Worm (Caenorhabditis elegans) whole organism, late embryonic: Measurements from ENCODE around the gene sru-17.

Source experiments
- ceh-2 ChIP-seq: sonication (generic microtip); optimal IDR thresholded peaks from 2 replicates; lab custom pipeline; 2016; ENCODE audit warnings: missing genotype, missing genetic modification characterization, missing compliant biosample characterization
- fax-1 ChIP-seq: sonication (generic microtip); optimal IDR thresholded peaks from 2 replicates; lab custom pipeline; 2016; ENCODE audit warnings: missing genotype, missing genetic modification characterization, missing compliant biosample characterization
- fkh-10 ChIP-seq: fragments of 150-350 bp; optimal IDR thresholded peaks from 2 replicates; lab custom pipeline; 2014; ENCODE audit warnings: missing biosample characterization, missing genetic modification reagents, missing genetic modification characterization
- hlh-13 ChIP-seq: fragments of 200-800 bp; sonication (Bioruptor generic); optimal IDR thresholded peaks from 2 replicates; lab custom pipeline; 2018; ENCODE audit warnings: mild to moderate bottlenecking, missing genetic modification characterization, missing compliant biosample characterization
- lim-6 ChIP-seq: sonication (generic microtip); optimal IDR thresholded peaks from 2 replicates; lab custom pipeline; 2016; ENCODE audit warnings: missing genetic modification characterization, missing compliant biosample characterization
- nfya-1 ChIP-seq: sonication (generic microtip); optimal IDR thresholded peaks from 2 replicates; lab custom pipeline; 2017; ENCODE audit warnings: missing genetic modification characterization, mild to moderate bottlenecking, missing compliant biosample characterization, antibody characterized with exemption, moderate library complexity
- nhr-11 ChIP-seq: fragments of 150-350 bp; optimal IDR thresholded peaks from 2 replicates; lab custom pipeline; 2014; ENCODE audit warnings: missing biosample characterization, missing genetic modification characterization
- pag-3 ChIP-seq: sonication (generic microtip); optimal IDR thresholded peaks from 2 replicates; lab custom pipeline; 2016; ENCODE audit warnings: missing compliant biosample characterization, missing genetic modification characterization, borderline replicate concordance
- pha-4 ChIP-seq: fragments of 150-350 bp; optimal IDR thresholded peaks from 2 replicates; lab custom pipeline; 2018; ENCODE audit warnings: missing biosample characterization, missing genetic modification reagents, missing genetic modification characterization
- sox-2 ChIP-seq: fragments of 200-800 bp; sonication (Bioruptor generic); IDR thresholded peaks from 2 replicates; pipeline ENCODE4 v1.3.6; 2022; ENCODE audit warnings: missing genetic modification reagents, missing genetic modification characterization, missing compliant biosample characterization
- unc-55 ChIP-seq: sonication (generic microtip); optimal IDR thresholded peaks from 2 replicates; lab custom pipeline; 2017; ENCODE audit warnings: missing biosample characterization, missing genetic modification reagents, missing genetic modification characterization
- unc-86 ChIP-seq: sonication (generic microtip); optimal IDR thresholded peaks from 2 replicates; lab custom pipeline; 2016; ENCODE audit warnings: missing genetic modification characterization, missing compliant biosample characterization

DNA sequence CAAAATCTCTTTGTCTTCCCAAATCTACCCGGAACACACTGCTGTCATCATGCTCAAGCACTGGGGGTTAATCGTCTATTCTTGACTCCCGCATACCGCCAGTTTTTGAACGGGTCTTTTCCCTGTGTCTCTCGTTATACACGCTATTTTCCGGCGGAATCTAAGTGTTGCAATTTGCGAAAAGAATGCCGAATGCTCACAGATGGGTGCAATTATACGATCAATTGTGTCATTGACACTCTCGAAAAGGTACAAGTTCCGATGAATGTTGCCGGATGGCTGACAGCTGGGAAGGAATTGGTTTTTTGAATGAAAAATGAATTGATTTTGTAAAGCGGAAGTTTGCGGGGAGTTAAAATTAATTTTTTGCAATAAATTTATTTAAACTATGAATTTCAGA is 46.4 kb downstream of the sru-17 start:
- TF ChIP-seq ceh-2 (tag; lab: Kevin White, UChicago) (no peak), hlh-13 (no peak), fkh-10 (GFP tag; lab: Kevin White, UChicago) (no peak), sox-2 (GFP tag; lab: Robert Waterston, UW) (no peak), unc-86 (no peak), lim-6 (tag; lab: Kevin White, UChicago) (no peak), pha-4 (tag; lab: Kevin White, UChicago) (no peak), unc-55 (GFP tag; lab: Kevin White, UChicago) (no peak), nfya-1 (no peak), fax-1 (tag; lab: Kevin White, UChicago) (no peak), pag-3 (tag; lab: Kevin White, UChicago) (no peak), nhr-11 (tag; lab: Kevin White, UChicago) (no peak)
